Worm (Caenorhabditis elegans) whole organism, L4/young adult: ENCODE results near the gene arrd-3.

ENCODE experiments used
- W03F9.2 ChIP-seq: fragments of 150-350 bp; optimal IDR thresholded peaks from 2 replicates; lab custom pipeline; 2014; ENCODE audit warnings: missing biosample characterization, missing genetic modification characterization
- dao-5 ChIP-seq: sonication (generic microtip); optimal IDR thresholded peaks from 2 replicates; lab custom pipeline; 2016; ENCODE audit warnings: missing genotype, missing genetic modification characterization, moderate library complexity, missing compliant biosample characterization
- him-1 ChIP-seq: sonication (generic microtip); optimal IDR thresholded peaks from 2 replicates; lab custom pipeline; 2016; ENCODE audit warnings: missing genotype, missing genetic modification reagents, missing genetic modification characterization, missing compliant biosample characterization

DNA sequence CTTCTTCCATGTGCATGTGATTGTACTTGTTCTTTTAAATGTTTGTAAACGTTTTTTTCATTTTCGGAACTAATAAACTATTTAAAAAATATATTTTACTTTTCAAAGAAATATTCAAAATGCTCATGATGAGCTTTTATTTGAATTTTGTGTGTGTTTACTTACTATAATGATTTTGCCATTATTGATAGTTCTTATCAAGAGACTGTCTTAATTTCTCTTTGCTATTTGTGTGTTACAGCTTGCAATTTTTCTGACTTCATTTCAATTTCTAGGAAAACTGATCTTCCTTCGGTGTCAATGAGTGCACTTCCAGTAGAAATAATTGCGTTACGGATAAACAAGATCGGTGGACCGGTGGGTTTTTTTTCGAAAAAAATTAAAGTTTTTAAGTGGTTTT lies 37.6 kb upstream of the arrd-3 start, which contains the start of gene C06C3.12:
- TF ChIP-seq him-1 (tag; lab: Kevin White, UChicago) (no peak), W03F9.2 (tag; lab: Kevin White, UChicago) (no peak), dao-5 (tag; lab: Kevin White, UChicago) (no peak)
